Worm (Caenorhabditis elegans) whole organism, dauer: ENCODE measurements around the gene F26D2.3.

Experiments
- unc-62 ChIP-seq: sonication (generic microtip); optimal IDR thresholded peaks from 2 replicates; lab custom pipeline; 2017; ENCODE audit warnings: missing biosample characterization, missing genetic modification reagents, missing genetic modification characterization

The F26D2.3 gene

ce11 chrV:16446191-16446590 lies 38.4 kb downstream of the F26D2.3 start:
- TF ChIP-seq unc-62 (GFP tag; lab: Kevin White, UChicago): no peak

DNA sequence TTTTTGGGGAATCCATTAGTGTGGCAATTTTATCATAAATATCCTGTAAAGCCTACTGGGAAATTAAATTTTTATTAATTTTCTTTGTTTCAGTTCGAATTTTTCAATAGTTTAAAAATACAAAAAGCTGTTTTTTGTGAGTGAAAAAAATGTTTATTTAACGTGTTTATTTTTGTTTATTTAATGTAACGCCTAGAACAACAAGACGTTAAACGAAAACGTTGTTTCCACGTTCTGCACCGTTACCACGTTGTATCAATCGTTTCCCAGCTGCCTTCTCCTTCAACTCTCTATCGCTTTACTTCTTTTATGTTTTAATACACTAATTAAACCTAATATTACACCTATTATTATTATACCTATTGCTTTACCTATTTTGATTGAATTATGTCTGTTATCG lies 40.0 kb downstream of the F26D2.3 start, which contains the start of gene T08G3.13:
Gene T08G3.13, plus strand, starts transcription at position 301 of the 400 bp plus-strand sequence.
- no peak for TF ChIP-seq unc-62 (GFP tag; lab: Kevin White, UChicago)

- no peak for TF ChIP-seq unc-62 (GFP tag; lab: Kevin White, UChicago)
These were observed 47.3 kb downstream of the F26D2.3 start, which contains the start of gene str-14 for ce11 chrV:16455065-16455464. Gene str-14, minus strand, starts transcription at chrV:16455165.

- TF ChIP-seq unc-62 (GFP tag; lab: Kevin White, UChicago): no peak
These were observed 51.0 kb downstream of the F26D2.3 start, which contains the start of gene str-15 for ce11 chrV:16458714-16459113. Gene str-15, minus strand, starts transcription at chrV:16458814.

ce11 chrV:16459377-16459776 lies 51.6 kb downstream of the F26D2.3 start:
- no peak for TF ChIP-seq unc-62 (GFP tag; lab: Kevin White, UChicago)
